Fruit fly (Drosophila melanogaster) whole organism, embryonic: ENCODE data around the gene Rad23.

Experiments used
- CG10366 ChIP-seq: fragments of 200-800 bp; sonication (Bioruptor generic); IDR thresholded peaks from 2 replicates; pipeline ENCODE4 v1.3.6; 2022; ENCODE audit warnings: missing biosample characterization, missing genetic modification characterization
- Nf-YB ChIP-seq: fragments of 200-800 bp; sonication (Bioruptor generic); optimal IDR thresholded peaks from 3 replicates; lab custom pipeline; 2019; ENCODE audit warnings: missing biosample characterization, mild to moderate bottlenecking, missing genetic modification characterization, moderate library complexity
- gsb ChIP-seq: fragments of 200-800 bp; sonication (Bioruptor generic); IDR thresholded peaks from 2 replicates; pipeline ENCODE4 v1.3.6; 2022; ENCODE audit warnings: missing biosample characterization, missing genetic modification characterization
- pnt ChIP-seq: fragments of 200-800 bp; sonication (Bioruptor generic); optimal IDR thresholded peaks from 3 replicates; lab custom pipeline; 2016; ENCODE audit warnings: missing biosample characterization, missing genetic modification characterization
- vnd ChIP-seq: fragments of 200-800 bp; sonication (Bioruptor generic); IDR thresholded peaks from 3 replicates; pipeline ENCODE4 v1.3.6; 2022; ENCODE audit warnings: missing biosample characterization, missing genetic modification characterization; ENCODE audit not compliant: partially characterized antibody

dm6 chr4:358093-358929 lies 50.4 kb downstream of the Rad23 start, which contains the start of gene PMCA:
- TF ChIP-seq gsb (GFP tag; lab: Robert Waterston, UW) (no peak), Nf-YB (GFP tag; lab: Kevin White, UChicago) (no peak), pnt (no peak), vnd (GFP tag; lab: Robert Waterston, UW) (peak; percentile 68; the same call in 2 of the 3 replicates), CG10366 (GFP tag; lab: Robert Waterston, UW) (no peak)
